Fruit fly (Drosophila melanogaster): Measurements from ENCODE around the gene Polr3C.

Polr3C gene

dm6 chr3R:12439039-12439400 is 21.2 kb upstream of the Polr3C start, which contains the start of the genes CG17207 and CG46427:
TSS of gene CG17207 (minus strand) at chr3R:12439139.
TSS of gene CG46427 (minus strand) at chr3R:12439139.
- no peak for TF ChIP-seq Sin3A (optimal IDR thresholded peaks at IDR 0.05)

DNA sequence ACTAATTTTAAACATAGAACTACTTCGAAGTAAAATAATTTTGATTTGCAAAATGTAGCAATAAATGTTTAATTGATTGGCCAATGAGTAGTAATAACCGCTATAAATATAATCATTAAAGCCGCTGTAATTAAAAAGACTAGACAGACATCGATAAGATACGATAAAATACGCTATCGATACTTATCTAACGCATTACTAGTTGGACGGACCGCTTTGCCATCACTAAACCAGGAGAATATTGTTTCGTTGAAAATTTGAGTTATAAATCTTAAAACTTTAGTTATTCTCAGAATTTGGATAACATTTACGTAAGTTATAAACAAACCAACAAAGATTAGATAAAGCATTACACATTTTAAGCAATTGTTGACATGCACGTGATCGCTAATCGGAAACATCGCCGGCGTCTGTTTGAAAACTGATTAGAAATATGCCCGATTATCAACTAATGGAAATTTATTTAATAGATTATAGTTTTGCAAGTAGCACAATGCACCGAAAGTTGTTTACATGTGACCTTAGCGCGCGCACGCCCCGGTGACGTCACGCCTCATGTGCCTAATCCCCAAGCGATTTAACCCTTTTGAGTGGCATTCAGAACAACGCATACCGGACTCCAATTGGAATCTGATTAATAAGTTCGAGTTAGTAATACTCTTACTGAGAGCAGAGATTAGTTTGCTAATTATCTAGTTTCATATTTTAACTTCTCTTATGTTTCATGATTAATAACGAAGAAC is 20.6 kb upstream of the Polr3C start, which contains the start of gene Desat1:
TSS of gene Desat1 (plus strand) at position 200 of the 743 bp plus-strand sequence.
- no peak for TF ChIP-seq h (optimal IDR thresholded peaks at IDR 0.05)
- no peak for TF ChIP-seq insv (optimal IDR thresholded peaks at IDR 0.05)
- no peak for TF ChIP-seq psq (optimal IDR thresholded peaks at IDR 0.05)
- TF ChIP-seq Myc (optimal IDR thresholded peaks at IDR 0.05) = no peak

DNA sequence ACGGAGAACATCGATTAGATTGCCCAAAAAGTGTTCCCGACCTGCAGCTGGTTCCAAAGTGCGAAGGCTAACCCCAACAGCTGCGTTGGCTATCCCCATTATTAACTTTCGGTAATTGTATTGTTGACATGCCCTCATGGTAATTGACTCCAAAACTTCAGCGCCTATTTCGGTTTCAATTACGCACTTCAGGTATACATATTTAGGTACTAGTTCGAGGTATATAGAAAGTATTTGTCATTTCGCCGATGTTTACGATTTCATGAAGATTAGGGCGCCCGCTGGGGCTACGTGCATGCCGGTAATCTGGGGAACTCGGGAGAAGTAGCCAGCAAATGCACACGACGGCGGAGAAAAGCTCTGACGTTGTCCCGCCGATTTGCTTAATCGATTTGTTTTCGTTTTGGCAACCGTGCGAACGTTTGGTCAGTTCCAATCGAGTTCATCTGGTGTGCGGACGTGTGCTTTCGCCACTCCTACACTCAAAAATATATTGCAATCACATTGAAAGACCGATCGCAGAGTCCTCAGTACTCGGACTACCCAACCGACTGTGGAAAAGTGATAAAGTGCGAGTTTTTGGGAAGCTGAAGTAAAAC is 19.1 kb upstream of the Polr3C start:
- TF ChIP-seq Myc (optimal IDR thresholded peaks at IDR 0.05) (no peak), psq (optimal IDR thresholded peaks at IDR 0.05) (no peak), insv (optimal IDR thresholded peaks at IDR 0.05) (no peak), Sin3A (optimal IDR thresholded peaks at IDR 0.05) (no peak), h (optimal IDR thresholded peaks at IDR 0.05) (no peak), ttk (optimal IDR thresholded peaks at IDR 0.05) (no peak)

DNA sequence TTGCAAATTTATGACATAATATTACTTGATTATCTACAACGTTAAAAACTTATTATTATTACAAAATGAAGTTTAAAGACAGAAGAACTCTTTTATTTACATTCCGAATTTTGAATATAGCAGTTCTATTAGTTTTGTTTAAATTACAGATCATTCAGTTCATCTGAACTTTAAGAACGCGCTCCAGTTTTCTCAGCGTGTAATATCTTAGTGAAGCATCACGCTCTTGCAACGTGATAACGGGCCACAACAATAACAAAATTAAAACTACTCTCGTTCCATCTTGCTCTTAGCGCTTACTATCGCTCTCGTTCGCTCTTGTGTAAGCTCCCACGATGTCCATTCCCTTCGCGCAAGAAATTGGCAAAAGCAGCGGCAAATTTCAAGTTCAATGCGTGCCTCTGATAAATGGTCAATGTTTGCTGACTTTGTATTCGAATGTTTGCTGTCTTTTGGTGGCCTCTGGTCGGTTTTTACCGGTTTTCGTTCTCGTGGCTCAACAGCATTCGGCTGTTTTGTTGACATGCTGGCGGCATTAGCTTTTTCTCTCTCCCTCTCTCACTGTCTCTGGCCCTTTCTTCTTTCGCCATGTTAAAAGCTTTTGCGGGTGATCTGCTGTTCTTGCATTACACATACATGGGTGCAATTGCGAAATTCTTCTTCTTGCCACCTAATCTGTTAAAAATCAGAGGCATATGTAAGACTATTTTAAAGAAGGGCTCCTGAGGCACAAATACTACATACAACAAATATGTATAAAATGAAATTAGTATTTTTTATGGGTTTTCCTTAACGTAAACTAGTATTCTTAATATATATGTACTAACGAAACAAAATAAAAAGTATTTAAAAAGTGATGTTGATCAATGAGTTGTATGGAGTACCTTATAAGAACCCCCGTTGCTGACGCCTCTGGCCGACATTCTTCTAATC is 17.3 kb upstream of the Polr3C start:
- TF ChIP-seq insv (optimal IDR thresholded peaks at IDR 0.05) (no peak), Myc (optimal IDR thresholded peaks at IDR 0.05) (no peak), Sin3A (optimal IDR thresholded peaks at IDR 0.05) (no peak), h (optimal IDR thresholded peaks at IDR 0.05) (no peak), ttk (optimal IDR thresholded peaks at IDR 0.05) (no peak), psq (optimal IDR thresholded peaks at IDR 0.05) (no peak)

- TF ChIP-seq insv (optimal IDR thresholded peaks at IDR 0.05) (no peak), psq (optimal IDR thresholded peaks at IDR 0.05) (no peak), ttk (optimal IDR thresholded peaks at IDR 0.05) (no peak), h (optimal IDR thresholded peaks at IDR 0.05) (no peak), Myc (optimal IDR thresholded peaks at IDR 0.05) (no peak), Sin3A (optimal IDR thresholded peaks at IDR 0.05) (no peak)
Observed at dm6 chr3R:12443769-12444168, 16.4 kb upstream of the Polr3C start.

- TF ChIP-seq h (optimal IDR thresholded peaks at IDR 0.05) (no peak), ttk (optimal IDR thresholded peaks at IDR 0.05) (no peak), insv (optimal IDR thresholded peaks at IDR 0.05) (no peak), Myc (optimal IDR thresholded peaks at IDR 0.05) (no peak), psq (optimal IDR thresholded peaks at IDR 0.05) (no peak), Sin3A (optimal IDR thresholded peaks at IDR 0.05) (no peak)
Observed at dm6 chr3R:12445468-12445867, 14.7 kb upstream of the Polr3C start.

- TF ChIP-seq Myc (optimal IDR thresholded peaks at IDR 0.05) = no peak
- no peak for TF ChIP-seq h (optimal IDR thresholded peaks at IDR 0.05)
- no peak for TF ChIP-seq ttk (optimal IDR thresholded peaks at IDR 0.05)
- TF ChIP-seq insv (optimal IDR thresholded peaks at IDR 0.05) = no peak
- no peak for TF ChIP-seq psq (optimal IDR thresholded peaks at IDR 0.05)
- TF ChIP-seq Sin3A (optimal IDR thresholded peaks at IDR 0.05) = no peak
Observed at dm6 chr3R:12447353-12447752, 12.9 kb upstream of the Polr3C start, which contains the start of gene vrs. TSS of gene vrs (plus strand) at chr3R:12447653.

dm6 chr3R:12448344-12448743 is 11.9 kb upstream of the Polr3C start:
- no peak for TF ChIP-seq ttk (optimal IDR thresholded peaks at IDR 0.05)
- TF ChIP-seq psq (optimal IDR thresholded peaks at IDR 0.05) = no peak

- TF ChIP-seq Myc (optimal IDR thresholded peaks at IDR 0.05) = no peak
- TF ChIP-seq h (optimal IDR thresholded peaks at IDR 0.05) = no peak
- TF ChIP-seq psq (optimal IDR thresholded peaks at IDR 0.05) = no peak
- no peak for TF ChIP-seq insv (optimal IDR thresholded peaks at IDR 0.05)
- no peak for TF ChIP-seq ttk (optimal IDR thresholded peaks at IDR 0.05)
- no peak for TF ChIP-seq Sin3A (optimal IDR thresholded peaks at IDR 0.05)
Observed at dm6 chr3R:12448889-12449314, 11.3 kb upstream of the Polr3C start, which contains the start of gene CG18549. TSS of gene CG18549 (plus strand) at chr3R:12449296.

dm6 chr3R:12449617-12450242 is 10.5 kb upstream of the Polr3C start:
- no peak for TF ChIP-seq Sin3A (optimal IDR thresholded peaks at IDR 0.05)
- no peak for TF ChIP-seq psq (optimal IDR thresholded peaks at IDR 0.05)
- no peak for TF ChIP-seq h (optimal IDR thresholded peaks at IDR 0.05)
- no peak for TF ChIP-seq Myc (optimal IDR thresholded peaks at IDR 0.05)
- no peak for TF ChIP-seq insv (optimal IDR thresholded peaks at IDR 0.05)
- TF ChIP-seq ttk (optimal IDR thresholded peaks at IDR 0.05) = no peak

- no peak for TF ChIP-seq Sin3A (optimal IDR thresholded peaks at IDR 0.05)
- TF ChIP-seq ttk (optimal IDR thresholded peaks at IDR 0.05) = no peak
- no peak for TF ChIP-seq insv (optimal IDR thresholded peaks at IDR 0.05)
- TF ChIP-seq Myc (optimal IDR thresholded peaks at IDR 0.05) = no peak
- TF ChIP-seq h (optimal IDR thresholded peaks at IDR 0.05) = no peak
- TF ChIP-seq psq (optimal IDR thresholded peaks at IDR 0.05) = no peak
Observed at dm6 chr3R:12450713-12451259, 9.4 kb upstream of the Polr3C start.

Data from Kc167 (cell line).